Worm (Caenorhabditis elegans) whole organism, young adult: ENCODE measurements around the gene srw-24.

Experiments used
- B0336.3 ChIP-seq: fragments of 200-800 bp; sonication (Bioruptor generic); IDR thresholded peaks from 2 replicates; pipeline ENCODE4 v1.3.6; 2022; ENCODE audit warnings: missing genetic modification characterization, missing compliant biosample characterization
- D2030.7 ChIP-seq: fragments of 200-800 bp; sonication (Bioruptor generic); IDR thresholded peaks from 2 replicates; pipeline ENCODE4 v1.3.6; 2022; ENCODE audit warnings: missing genetic modification reagents, missing genetic modification characterization, missing compliant biosample characterization
- F10E7.11 ChIP-seq: sonication (generic microtip); optimal IDR thresholded peaks from 2 replicates; lab custom pipeline; 2017; ENCODE audit warnings: mild to moderate bottlenecking, missing genetic modification characterization, moderate library complexity, missing compliant biosample characterization
- F23B12.7 ChIP-seq: sonication (generic microtip); optimal IDR thresholded peaks from 2 replicates; lab custom pipeline; 2017; ENCODE audit warnings: missing genetic modification characterization, mild to moderate bottlenecking, missing compliant biosample characterization, antibody characterized with exemption, moderate library complexity; ENCODE audit not compliant: insufficient read depth
- F37B4.10 ChIP-seq: fragments of 200-800 bp; sonication (Bioruptor generic); IDR thresholded peaks from 2 replicates; pipeline ENCODE4 v1.3.6; 2022; ENCODE audit warnings: missing genetic modification characterization, missing compliant biosample characterization
- F52B5.7 ChIP-seq: sonication (generic microtip); optimal IDR thresholded peaks from 2 replicates; lab custom pipeline; 2016; ENCODE audit warnings: mild to moderate bottlenecking, missing genetic modification characterization, missing compliant biosample characterization
- Y53G8AR.9 ChIP-seq: fragments of 200-800 bp; sonication (Bioruptor generic); conservative IDR thresholded peaks from 2 replicates; pipeline ENCODE4 v1.3.6; 2022; ENCODE audit warnings: missing genetic modification reagents, missing genetic modification characterization, missing compliant biosample characterization
- bed-2 ChIP-seq: fragments of 200-800 bp; sonication (Bioruptor generic); IDR thresholded peaks from 2 replicates; pipeline ENCODE4 v1.3.6; 2022; ENCODE audit warnings: missing genetic modification reagents, missing genetic modification characterization, missing compliant biosample characterization
- ceh-27 ChIP-seq: fragments of 200-800 bp; sonication (Bioruptor generic); optimal IDR thresholded peaks from 2 replicates; lab custom pipeline; 2018; ENCODE audit warnings: mild to moderate bottlenecking, missing genetic modification characterization, moderate library complexity, missing compliant biosample characterization
- ceh-91 ChIP-seq: fragments of 200-800 bp; sonication (Bioruptor generic); IDR thresholded peaks from 2 replicates; pipeline ENCODE4 v1.3.6; 2022; ENCODE audit warnings: missing genetic modification reagents, missing genetic modification characterization, missing compliant biosample characterization
- dox-1 ChIP-seq: fragments of 200-800 bp; sonication (Bioruptor generic); IDR thresholded peaks from 2 replicates; pipeline ENCODE4 v1.3.6; 2022; ENCODE audit warnings: missing genetic modification reagents, missing genetic modification characterization, missing compliant biosample characterization
- egl-18 ChIP-seq: fragments of 200-800 bp; sonication (Bioruptor generic); IDR thresholded peaks from 2 replicates; pipeline ENCODE4 v1.3.6; 2022; ENCODE audit warnings: missing genetic modification reagents, missing genetic modification characterization, missing compliant biosample characterization
- ets-4 ChIP-seq: fragments of 200-800 bp; sonication (Bioruptor generic); optimal IDR thresholded peaks from 2 replicates; lab custom pipeline; 2018; ENCODE audit warnings: mild to moderate bottlenecking, missing genetic modification characterization, missing compliant biosample characterization
- him-1 ChIP-seq: sonication (generic microtip); optimal IDR thresholded peaks from 2 replicates; lab custom pipeline; 2016; ENCODE audit warnings: missing genotype, missing genetic modification reagents, missing genetic modification characterization, missing compliant biosample characterization
- hlh-26 ChIP-seq: fragments of 200-800 bp; sonication (Bioruptor generic); conservative IDR thresholded peaks from 2 replicates; pipeline ENCODE4 v1.3.6; 2022; ENCODE audit warnings: missing genetic modification reagents, missing genetic modification characterization, missing compliant biosample characterization
- hmg-20 ChIP-seq: fragments of 200-800 bp; sonication (Bioruptor generic); IDR thresholded peaks from 2 replicates; pipeline ENCODE4 v1.3.6; 2022; ENCODE audit warnings: missing genetic modification reagents, missing genetic modification characterization, missing compliant biosample characterization
- hsf-1 ChIP-seq: fragments of 200-800 bp; sonication (Bioruptor generic); IDR thresholded peaks from 2 replicates; pipeline ENCODE4 v1.3.6; 2022; ENCODE audit warnings: missing genetic modification reagents, missing genetic modification characterization, missing compliant biosample characterization
- lin-26 ChIP-seq: fragments of 200-800 bp; sonication (Bioruptor generic); IDR thresholded peaks from 2 replicates; pipeline ENCODE4 v1.3.6; 2022; ENCODE audit warnings: missing genetic modification reagents, missing genetic modification characterization, missing compliant biosample characterization
- lin-54 ChIP-seq: fragments of 200-800 bp; sonication (Bioruptor generic); optimal IDR thresholded peaks from 2 replicates; lab custom pipeline; 2018; ENCODE audit warnings: mild to moderate bottlenecking, missing genetic modification characterization, missing compliant biosample characterization
- madf-8 ChIP-seq: fragments of 200-800 bp; sonication (Bioruptor generic); conservative IDR thresholded peaks from 2 replicates; pipeline ENCODE4 v1.3.6; 2022; ENCODE audit warnings: missing genetic modification reagents, missing genetic modification characterization, missing compliant biosample characterization
- nfya-2 ChIP-seq: fragments of 200-800 bp; sonication (Bioruptor generic); IDR thresholded peaks from 2 replicates; pipeline ENCODE4 v1.3.6; 2022; ENCODE audit warnings: missing genetic modification reagents, missing genetic modification characterization, missing compliant biosample characterization
- nhr-80 ChIP-seq: sonication (generic microtip); optimal IDR thresholded peaks from 2 replicates; lab custom pipeline; 2016; ENCODE audit warnings: missing genetic modification characterization, missing compliant biosample characterization
- nhr-90 ChIP-seq: sonication (generic microtip); optimal IDR thresholded peaks from 2 replicates; lab custom pipeline; 2016; ENCODE audit warnings: missing genotype, mild to moderate bottlenecking, missing genetic modification characterization, missing compliant biosample characterization
- rcor-1 ChIP-seq: fragments of 200-800 bp; sonication (Bioruptor generic); IDR thresholded peaks from 2 replicates; pipeline ENCODE4 v1.3.6; 2022; ENCODE audit warnings: missing genetic modification reagents, missing genetic modification characterization, missing compliant biosample characterization
- rec-8 ChIP-seq, 2 experiments: sonication (generic microtip); optimal IDR thresholded peaks; 2 replicates each; lab custom pipeline; 2016; ENCODE audit warnings: mild to moderate bottlenecking in 2 of 2, missing genetic modification characterization in 2 of 2, missing genetic modification reagents in 2 of 2, missing genotype in 2 of 2, missing biosample characterization in 1 of 2, missing compliant biosample characterization in 1 of 2, moderate library complexity in 1 of 2
- repo-1 ChIP-seq: sonication (generic microtip); optimal IDR thresholded peaks from 2 replicates; lab custom pipeline; 2017; ENCODE audit warnings: mild to moderate bottlenecking, missing genetic modification characterization, missing compliant biosample characterization
- rpc-1 ChIP-seq, 2 experiments: fragments of 150-350 bp in 1 of 2; sonication (generic microtip) in 1 of 2; optimal IDR thresholded peaks; 2 replicates each; lab custom pipeline; 2014 to 2018; ENCODE audit warnings: missing biosample characterization in 1 of 2, missing genetic modification characterization in 1 of 2, missing genetic modification reagents in 1 of 2, missing genotype in 1 of 2
- sea-2 ChIP-seq: fragments of 200-800 bp; sonication (Bioruptor generic); IDR thresholded peaks from 2 replicates; pipeline ENCODE4 v1.3.6; 2022; ENCODE audit warnings: missing genetic modification characterization, missing compliant biosample characterization
- snpc-1.1 ChIP-seq: sonication (generic microtip); optimal IDR thresholded peaks from 2 replicates; lab custom pipeline; 2017; ENCODE audit warnings: missing genetic modification characterization, mild to moderate bottlenecking, missing compliant biosample characterization, antibody characterized with exemption, moderate library complexity, missing genotype, missing genetic modification reagents; ENCODE audit not compliant: insufficient read depth
- somi-1 ChIP-seq: fragments of 200-800 bp; sonication (Bioruptor generic); optimal IDR thresholded peaks from 2 replicates; lab custom pipeline; 2018; ENCODE audit warnings: mild to moderate bottlenecking, missing genetic modification characterization, missing compliant biosample characterization
- tbx-9 ChIP-seq: sonication (generic microtip); optimal IDR thresholded peaks from 2 replicates; lab custom pipeline; 2016; ENCODE audit warnings: borderline replicate concordance, missing genetic modification characterization, inconsistent platforms, missing compliant biosample characterization
- unc-130 ChIP-seq: sonication (generic microtip); optimal IDR thresholded peaks from 2 replicates; lab custom pipeline; 2016; ENCODE audit warnings: missing genetic modification reagents, missing genetic modification characterization, missing compliant biosample characterization
- unc-62 ChIP-seq: fragments of 150-350 bp; optimal IDR thresholded peaks from 2 replicates; lab custom pipeline; 2014; ENCODE audit warnings: missing biosample characterization, missing genetic modification reagents, missing genetic modification characterization
- xnd-1 ChIP-seq: sonication (generic microtip); optimal IDR thresholded peaks from 2 replicates; lab custom pipeline; 2016; ENCODE audit warnings: missing genotype, missing genetic modification reagents, missing genetic modification characterization, missing compliant biosample characterization
- zfh-2 ChIP-seq: fragments of 200-800 bp; sonication (Bioruptor generic); conservative IDR thresholded peaks from 2 replicates; pipeline ENCODE4 v1.3.6; 2022; ENCODE audit warnings: missing genetic modification reagents, missing genetic modification characterization, missing compliant biosample characterization
- ztf-22 ChIP-seq: fragments of 200-800 bp; sonication (Bioruptor generic); optimal IDR thresholded peaks from 2 replicates; lab custom pipeline; 2018; ENCODE audit warnings: mild to moderate bottlenecking, missing genetic modification characterization, moderate library complexity, missing compliant biosample characterization

srw-24 gene

ce11 chrV:15223668-15224067, at the start of gene srw-24:
srw-24 (plus strand) TSS chrV:15223968.
- TF ChIP-seq hmg-20 (GFP tag; lab: Robert Waterston, UW) (no peak), rpc-1 (optimal IDR thresholded peaks at IDR 0.05; lab: Kevin White, UChicago) (no peak), rpc-1 (tag; optimal IDR thresholded peaks at IDR 0.05; lab: Kevin White, UChicago) (no peak), bed-2 (GFP tag; lab: Robert Waterston, UW) (no peak), nhr-80 (no peak), repo-1 (tag; lab: Kevin White, UChicago) (no peak), ztf-22 (no peak), dox-1 (GFP tag; lab: Robert Waterston, UW) (no peak), xnd-1 (tag; lab: Kevin White, UChicago) (no peak)

DNA sequence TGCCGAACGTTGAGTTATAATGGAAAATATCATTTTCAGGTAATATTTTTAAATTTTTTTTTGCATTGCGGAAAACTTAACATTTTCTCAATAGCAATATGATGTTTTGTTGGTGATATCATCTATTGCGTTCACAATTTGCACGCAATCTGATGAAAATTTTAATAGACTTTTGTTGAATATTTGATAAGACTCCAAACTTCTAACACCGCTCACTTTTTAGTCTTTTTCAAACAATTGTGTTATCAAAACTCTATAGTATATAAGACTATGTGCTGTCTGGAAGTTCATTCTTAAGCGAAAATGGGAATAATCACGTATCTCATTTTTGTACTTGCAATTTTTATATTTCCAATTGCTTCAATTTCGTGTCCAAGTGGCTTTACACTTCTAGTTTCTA, 48.3 kb upstream of the srw-24 start, which contains the start of gene clec-47:
TSS of gene clec-47 (plus strand) at position 301 of the 400 bp plus-strand sequence.
- TF ChIP-seq ceh-27 (GFP tag; lab: Kevin White, UChicago) (no peak), ets-4 (GFP tag; lab: Kevin White, UChicago) (no peak), hlh-26 (GFP tag; lab: Robert Waterston, UW) (no peak), F52B5.7 (tag; lab: Kevin White, UChicago) (no peak)
- TF ChIP-seq, all 124 proteins: peak for 0

ce11 chrV:15179757-15180156, 44.0 kb upstream of the srw-24 start, which contains the start of gene T09F5.10:
T09F5.10 (plus strand) TSS chrV:15180057.
- TF ChIP-seq unc-62 (no peak), bed-2 (GFP tag; lab: Robert Waterston, UW) (no peak), lin-26 (GFP tag; lab: Robert Waterston, UW) (no peak), D2030.7 (GFP tag; lab: Robert Waterston, UW) (no peak), ceh-91 (GFP tag; lab: Robert Waterston, UW) (no peak), unc-130 (GFP tag; lab: Kevin White, UChicago) (no peak), F10E7.11 (no peak), him-1 (no peak), lin-54 (GFP tag; lab: Kevin White, UChicago) (no peak), somi-1 (GFP tag; lab: Kevin White, UChicago) (no peak), ztf-22 (no peak), F37B4.10 (no peak), rcor-1 (no peak), zfh-2 (GFP tag; lab: Robert Waterston, UW) (no peak), sea-2 (no peak), egl-18 (no peak)

DNA sequence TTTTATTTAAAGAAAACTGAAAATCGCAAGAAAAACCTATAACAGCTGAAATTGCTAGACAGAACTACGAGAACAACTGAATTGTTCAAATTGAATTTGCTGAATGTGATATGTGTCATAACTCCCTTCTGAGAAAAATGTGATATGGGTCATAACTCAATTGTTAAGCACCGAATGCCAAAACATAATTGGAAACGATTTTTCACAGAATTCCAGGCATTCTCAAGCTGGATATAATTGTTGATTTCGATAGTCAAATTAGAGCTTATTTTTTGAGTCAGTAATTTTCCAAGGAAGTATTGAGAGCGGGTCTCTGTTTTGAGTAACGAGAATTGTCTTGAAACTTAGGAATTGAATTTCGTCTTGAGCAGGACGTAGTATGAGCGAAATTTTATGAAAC, 41.9 kb upstream of the srw-24 start:
- TF ChIP-seq tbx-9 (tag; lab: Kevin White, UChicago) (no peak), nfya-2 (GFP tag; lab: Robert Waterston, UW) (no peak), madf-8 (GFP tag; lab: Robert Waterston, UW) (no peak), rec-8 (tag; optimal IDR thresholded peaks at IDR 0.05; lab: Kevin White, UChicago) (no peak), Y53G8AR.9 (GFP tag; lab: Robert Waterston, UW) (no peak)
- TF ChIP-seq, all 124 proteins: peak for 0

DNA sequence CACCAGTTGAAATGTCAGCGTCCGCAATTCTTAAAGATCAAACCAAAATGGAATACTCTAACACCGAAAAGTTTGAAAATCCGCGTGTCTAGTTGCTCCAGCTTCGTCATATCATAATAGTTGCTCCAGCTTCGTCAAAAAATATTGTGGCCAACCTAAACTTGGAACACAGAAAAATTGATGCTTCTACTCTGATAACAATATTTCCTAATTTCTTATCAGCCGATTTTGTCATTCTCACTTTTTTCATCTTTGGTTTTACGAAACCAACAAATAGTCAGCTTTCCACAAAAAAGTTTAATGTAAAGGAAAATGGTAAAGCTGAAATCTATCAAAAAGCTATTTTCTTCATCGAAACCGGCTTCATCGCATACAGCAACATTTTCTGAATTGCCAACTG, 41.4 kb upstream of the srw-24 start, which contains the start of gene fbxa-84:
TSS of gene fbxa-84 (plus strand) at position 34 of the 400 bp plus-strand sequence.
- peak; percentile 50 for TF ChIP-seq nhr-80
- TF ChIP-seq F23B12.7 = no peak
- no peak for TF ChIP-seq B0336.3
- no peak for TF ChIP-seq snpc-1.1 (tag; lab: Kevin White, UChicago)
- no peak for TF ChIP-seq nhr-90 (tag; lab: Kevin White, UChicago)
- TF ChIP-seq hsf-1 (GFP tag; lab: Robert Waterston, UW) = no peak
